Fruit fly (Drosophila melanogaster): ENCODE measurements around the gene CG14535.

Gene CG14535

dm6 chr2L:7851609-7852008 lies 3.7 kb downstream of the CG14535 start:
- TF ChIP-seq psq (optimal IDR thresholded peaks at IDR 0.05) (no peak), usp (GFP tag; optimal IDR thresholded peaks at IDR 0.05) (no peak), Dll (optimal IDR thresholded peaks at IDR 0.05) (no peak), EcR (GFP tag; optimal IDR thresholded peaks at IDR 0.05) (no peak), CG8478 (optimal IDR thresholded peaks at IDR 0.05) (no peak), pan (optimal IDR thresholded peaks at IDR 0.05) (no peak)

DNA sequence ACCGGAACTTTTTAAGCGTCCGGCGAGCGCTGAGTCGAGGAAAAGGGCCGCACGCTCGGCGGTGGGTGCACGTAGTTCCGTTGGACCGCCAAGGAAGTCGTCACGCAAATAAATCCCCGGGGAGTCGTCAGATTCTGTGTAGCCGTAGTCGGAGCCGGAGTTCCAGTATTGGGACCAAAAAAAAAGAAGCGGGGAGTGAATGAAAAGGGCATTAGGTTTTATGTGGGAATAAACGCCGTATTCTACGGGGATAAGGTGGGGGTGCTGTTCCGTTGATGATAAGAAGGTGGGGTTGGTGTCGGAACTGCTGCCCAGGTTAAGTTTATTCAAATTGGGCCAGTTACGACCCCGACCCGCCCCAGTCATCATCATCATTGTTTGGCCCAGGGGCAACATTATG lies 4.9 kb downstream of the CG14535 start:
- TF ChIP-seq pan (optimal IDR thresholded peaks at IDR 0.05), result no peak
- TF ChIP-seq Dll (optimal IDR thresholded peaks at IDR 0.05), result no peak
- TF ChIP-seq usp (GFP tag; optimal IDR thresholded peaks at IDR 0.05), result no peak
- no peak for TF ChIP-seq psq (optimal IDR thresholded peaks at IDR 0.05)
- TF ChIP-seq EcR (GFP tag; optimal IDR thresholded peaks at IDR 0.05), result no peak
- TF ChIP-seq CG8478 (optimal IDR thresholded peaks at IDR 0.05), result no peak

DNA sequence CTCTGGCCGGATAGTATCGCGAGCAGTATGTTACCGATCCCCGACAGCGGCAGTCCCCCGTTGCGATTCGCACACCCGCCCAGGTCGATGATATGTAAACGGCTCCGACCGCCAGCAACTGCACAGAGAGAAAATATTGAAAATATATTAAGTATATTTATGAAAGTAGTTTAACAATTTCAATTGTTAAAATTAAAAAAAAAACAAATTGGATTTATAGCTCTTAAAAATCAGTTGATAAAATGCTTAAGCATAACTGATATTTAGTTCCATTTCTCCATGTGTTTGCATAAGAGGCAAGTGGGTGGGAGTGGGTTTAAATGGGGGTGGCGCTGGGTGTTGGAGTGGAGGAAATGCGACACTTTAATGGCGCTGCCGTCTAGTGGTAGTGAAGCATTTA lies 5.8 kb downstream of the CG14535 start:
- TF ChIP-seq usp (GFP tag; optimal IDR thresholded peaks at IDR 0.05), result no peak
- no peak for TF ChIP-seq Dll (optimal IDR thresholded peaks at IDR 0.05)
- TF ChIP-seq CG8478 (optimal IDR thresholded peaks at IDR 0.05), result no peak
- TF ChIP-seq pan (optimal IDR thresholded peaks at IDR 0.05), result no peak
- TF ChIP-seq psq (optimal IDR thresholded peaks at IDR 0.05), result no peak
- TF ChIP-seq EcR (GFP tag; optimal IDR thresholded peaks at IDR 0.05), result no peak

DNA sequence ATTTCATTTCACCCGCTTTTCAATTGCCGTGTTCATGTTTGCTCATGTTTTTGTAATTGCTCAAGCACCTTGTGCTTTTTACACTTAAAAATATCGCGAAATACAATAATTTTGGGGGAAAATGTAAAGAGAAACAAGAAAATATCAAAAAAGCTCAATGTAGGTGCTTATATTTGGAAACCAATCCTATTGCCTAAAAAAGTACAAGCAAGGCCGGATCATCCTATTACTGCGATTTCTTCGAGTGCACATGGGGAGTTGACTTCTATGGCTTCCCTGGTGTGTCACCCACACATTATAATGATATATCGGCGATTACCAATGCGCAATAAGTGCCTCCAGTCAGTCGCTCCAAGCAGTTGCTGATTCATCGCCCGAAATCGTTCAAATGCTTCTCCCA lies 14.0 kb downstream of the CG14535 start:
- TF ChIP-seq EcR (GFP tag; optimal IDR thresholded peaks at IDR 0.05), result no peak
- no peak for TF ChIP-seq Dll (optimal IDR thresholded peaks at IDR 0.05)
- no peak for TF ChIP-seq pan (optimal IDR thresholded peaks at IDR 0.05)
- TF ChIP-seq psq (optimal IDR thresholded peaks at IDR 0.05), result no peak
- no peak for TF ChIP-seq CG8478 (optimal IDR thresholded peaks at IDR 0.05)
- TF ChIP-seq usp (GFP tag; optimal IDR thresholded peaks at IDR 0.05), result no peak

- no peak for TF ChIP-seq CG8478 (optimal IDR thresholded peaks at IDR 0.05)
- TF ChIP-seq psq (optimal IDR thresholded peaks at IDR 0.05), result no peak
Observed at dm6 chr2L:7840152-7840551, 15.1 kb downstream of the CG14535 start, which contains the start of gene CG14537. Gene CG14537, plus strand, starts transcription at chr2L:7840452.

dm6 chr2L:7838024-7838423 lies 17.3 kb downstream of the CG14535 start:
- no peak for TF ChIP-seq psq (optimal IDR thresholded peaks at IDR 0.05)
- no peak for TF ChIP-seq usp (GFP tag; optimal IDR thresholded peaks at IDR 0.05)
- TF ChIP-seq CG8478 (optimal IDR thresholded peaks at IDR 0.05), result no peak
- TF ChIP-seq pan (optimal IDR thresholded peaks at IDR 0.05), result no peak
- no peak for TF ChIP-seq EcR (GFP tag; optimal IDR thresholded peaks at IDR 0.05)
- no peak for TF ChIP-seq Dll (optimal IDR thresholded peaks at IDR 0.05)

DNA sequence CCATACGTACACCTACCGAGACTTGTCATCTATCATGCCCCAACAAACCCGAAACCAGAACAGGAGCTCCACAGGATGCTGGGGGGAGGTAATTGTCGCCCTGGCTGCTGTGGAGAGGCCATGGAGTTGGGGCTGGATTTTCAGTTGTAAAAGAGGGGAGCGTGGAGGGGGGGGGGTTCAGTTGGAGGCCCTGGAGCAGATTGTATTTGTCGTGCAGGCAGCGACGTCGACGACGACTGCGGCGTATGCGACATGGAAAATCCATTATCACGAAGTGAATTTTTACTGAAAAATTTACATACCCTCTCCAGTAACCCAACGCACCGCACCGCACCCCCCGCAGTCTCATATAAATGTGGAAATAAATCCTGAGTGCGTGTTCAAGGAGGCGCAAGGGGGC lies 21.6 kb downstream of the CG14535 start:
- TF ChIP-seq pan (optimal IDR thresholded peaks at IDR 0.05) (no peak), EcR (GFP tag; optimal IDR thresholded peaks at IDR 0.05) (no peak)

DNA sequence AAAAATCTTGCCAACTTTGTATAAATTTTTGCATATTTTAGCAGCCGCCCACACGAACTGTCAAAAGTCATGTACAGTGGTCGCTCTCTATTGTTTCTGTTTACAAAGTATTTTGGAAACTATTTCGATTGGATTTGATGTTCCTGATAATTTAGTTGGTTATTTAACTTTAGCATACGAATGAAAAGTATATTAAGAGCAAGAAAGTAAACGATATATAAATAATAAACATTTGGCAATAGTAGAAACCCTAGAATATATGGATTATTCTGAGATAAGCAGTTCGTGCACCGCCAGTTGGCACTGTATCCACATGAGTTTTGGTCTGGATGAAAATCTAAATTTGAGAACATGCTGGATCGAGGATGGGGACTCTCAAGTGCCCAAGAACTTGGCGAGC lies 22.0 kb downstream of the CG14535 start:
- TF ChIP-seq Dll (optimal IDR thresholded peaks at IDR 0.05) (no peak), psq (optimal IDR thresholded peaks at IDR 0.05) (no peak), EcR (GFP tag; optimal IDR thresholded peaks at IDR 0.05) (no peak)

DNA sequence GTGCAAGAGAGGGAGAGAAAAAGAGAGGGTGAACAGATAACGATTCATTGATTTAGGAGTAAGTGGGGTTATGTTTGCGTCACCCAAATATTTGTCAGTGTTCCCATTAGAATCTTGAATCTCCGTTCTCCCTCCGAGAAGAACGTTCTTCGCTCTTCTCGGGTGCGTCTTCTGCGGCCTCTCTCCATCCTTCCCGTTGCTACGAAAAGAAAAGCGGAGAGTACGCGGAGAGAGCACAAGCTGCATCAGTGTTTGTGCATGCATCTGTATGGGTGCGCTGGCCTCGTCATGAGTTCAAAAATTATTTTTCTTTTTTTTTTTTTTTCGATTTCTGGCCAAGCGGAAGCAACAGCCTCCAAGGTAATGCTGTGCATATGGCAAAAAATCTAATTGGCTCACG lies 26.4 kb downstream of the CG14535 start:
- TF ChIP-seq EcR (GFP tag; optimal IDR thresholded peaks at IDR 0.05) (no peak), pan (optimal IDR thresholded peaks at IDR 0.05) (no peak), Dll (optimal IDR thresholded peaks at IDR 0.05) (no peak), usp (GFP tag; optimal IDR thresholded peaks at IDR 0.05) (no peak), psq (optimal IDR thresholded peaks at IDR 0.05) (no peak), CG8478 (optimal IDR thresholded peaks at IDR 0.05) (no peak)

- TF ChIP-seq CG8478 (optimal IDR thresholded peaks at IDR 0.05) (peak; percentile 95), psq (optimal IDR thresholded peaks at IDR 0.05) (no peak)
Observed at dm6 chr2L:7828231-7828630, 27.0 kb downstream of the CG14535 start.

dm6 chr2L:7827045-7828004 lies 27.9 kb downstream of the CG14535 start, which contains the start of the genes Rack1 and mts:
Gene Rack1, minus strand, starts transcription at chr2L:7827315.
Gene mts, plus strand, starts transcription at chr2L:7827650.
- no peak for TF ChIP-seq usp (GFP tag; optimal IDR thresholded peaks at IDR 0.05)
- TF ChIP-seq pan (optimal IDR thresholded peaks at IDR 0.05), result no peak
- TF ChIP-seq CG8478 (optimal IDR thresholded peaks at IDR 0.05), result no peak
- no peak for TF ChIP-seq psq (optimal IDR thresholded peaks at IDR 0.05)
- no peak for TF ChIP-seq Dll (optimal IDR thresholded peaks at IDR 0.05)
- TF ChIP-seq EcR (GFP tag; optimal IDR thresholded peaks at IDR 0.05), result no peak

- TF ChIP-seq Dll (optimal IDR thresholded peaks at IDR 0.05) (no peak), usp (GFP tag; optimal IDR thresholded peaks at IDR 0.05) (no peak), EcR (GFP tag; optimal IDR thresholded peaks at IDR 0.05) (no peak), CG8478 (optimal IDR thresholded peaks at IDR 0.05) (no peak), psq (optimal IDR thresholded peaks at IDR 0.05) (no peak), pan (optimal IDR thresholded peaks at IDR 0.05) (no peak)
Observed at dm6 chr2L:7821279-7821848, 33.9 kb downstream of the CG14535 start.

DNA sequence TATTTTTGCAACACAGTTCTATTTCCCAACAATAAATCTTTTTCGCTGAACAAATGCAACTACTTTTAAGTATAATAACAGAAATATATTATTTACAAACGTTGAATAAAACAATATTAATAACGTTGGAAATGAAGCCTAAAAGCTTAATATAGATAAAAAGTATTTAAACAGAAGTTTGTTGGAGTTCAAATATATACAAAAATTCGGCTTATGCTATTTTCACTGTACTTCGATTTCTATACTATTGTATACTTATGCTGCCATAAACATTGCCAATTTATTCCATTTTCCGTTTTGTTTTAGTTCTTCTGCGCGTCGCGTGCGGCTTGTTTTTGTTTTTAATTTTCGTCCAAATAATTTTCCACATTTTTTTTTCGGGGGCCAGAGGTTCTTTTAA lies 34.4 kb downstream of the CG14535 start, which contains the start of gene CG7115:
CG7115 (plus strand) TSS at position 301 of the 400 bp plus-strand sequence.
- TF ChIP-seq EcR (GFP tag; optimal IDR thresholded peaks at IDR 0.05), result no peak
- no peak for TF ChIP-seq Dll (optimal IDR thresholded peaks at IDR 0.05)
- TF ChIP-seq usp (GFP tag; optimal IDR thresholded peaks at IDR 0.05), result no peak
- TF ChIP-seq CG8478 (optimal IDR thresholded peaks at IDR 0.05), result no peak
- no peak for TF ChIP-seq pan (optimal IDR thresholded peaks at IDR 0.05)
- no peak for TF ChIP-seq psq (optimal IDR thresholded peaks at IDR 0.05)
